Worm (Caenorhabditis elegans) whole organism, mixed stage, embryonic: Measurements from ENCODE around the gene pqn-94.

Source experiments
- blmp-1 ChIP-seq: fragments of 150-350 bp; optimal IDR thresholded peaks from 2 replicates; lab custom pipeline; 2014; ENCODE audit warnings: missing biosample characterization, missing genetic modification characterization
- elt-1 ChIP-seq: sonication (generic microtip); optimal IDR thresholded peaks from 2 replicates; lab custom pipeline; 2017; ENCODE audit warnings: missing genetic modification characterization, mild to moderate bottlenecking, missing compliant biosample characterization, antibody characterized with exemption, moderate library complexity, borderline replicate concordance; ENCODE audit not compliant: insufficient read depth
- elt-3 ChIP-seq: fragments of 150-350 bp; optimal IDR thresholded peaks from 2 replicates; lab custom pipeline; 2014; ENCODE audit warnings: missing biosample characterization, missing genetic modification characterization
- lsy-2 ChIP-seq: fragments of 150-350 bp; optimal IDR thresholded peaks from 2 replicates; lab custom pipeline; 2014; ENCODE audit warnings: missing biosample characterization, missing genetic modification characterization
- nhr-2 ChIP-seq: fragments of 150-350 bp; optimal IDR thresholded peaks from 2 replicates; lab custom pipeline; 2014; ENCODE audit warnings: missing biosample characterization, missing genetic modification characterization
- nhr-28 ChIP-seq: fragments of 150-350 bp; optimal IDR thresholded peaks from 2 replicates; lab custom pipeline; 2014; ENCODE audit warnings: missing biosample characterization, missing genetic modification characterization
- ztf-11 ChIP-seq: fragments of 150-350 bp; optimal IDR thresholded peaks from 2 replicates; lab custom pipeline; 2014; ENCODE audit warnings: missing biosample characterization, missing genetic modification characterization

- no peak for TF ChIP-seq blmp-1 (tag; lab: Kevin White, UChicago)
- TF ChIP-seq elt-3: no peak
- TF ChIP-seq ztf-11 (tag; lab: Kevin White, UChicago): no peak
- no peak for TF ChIP-seq nhr-28 (tag; lab: Kevin White, UChicago)
- TF ChIP-seq elt-1: no peak
- no peak for TF ChIP-seq lsy-2
- TF ChIP-seq nhr-2 (tag; lab: Kevin White, UChicago): no peak
Measured at ce11 chrV:20237429-20237828, 42.2 kb downstream of the pqn-94 start, which contains the start of gene sld-5.
